Worm (Caenorhabditis elegans) whole organism, L4 larva: ENCODE data around the gene adbp-1.

Experiments
- D1046.2 ChIP-seq: fragments of 200-800 bp; sonication (Bioruptor generic); IDR thresholded peaks from 2 replicates; pipeline ENCODE4 v1.3.6; 2022; ENCODE audit warnings: missing genetic modification characterization, missing compliant biosample characterization
- F10B5.3 ChIP-seq: sonication (generic microtip); optimal IDR thresholded peaks from 2 replicates; lab custom pipeline; 2016; ENCODE audit warnings: mild to moderate bottlenecking, missing genetic modification characterization, missing compliant biosample characterization
- R02D3.7 ChIP-seq: fragments of 150-350 bp; sonication (generic microtip); optimal IDR thresholded peaks from 3 replicates; lab custom pipeline; 2014; ENCODE audit warnings: missing biosample characterization, missing genetic modification characterization
- Y48G9A.11 ChIP-seq: fragments of 200-800 bp; sonication (Bioruptor generic); IDR thresholded peaks from 2 replicates; pipeline ENCODE4 v1.3.6; 2022; ENCODE audit warnings: missing genetic modification reagents, missing genetic modification characterization, missing compliant biosample characterization
- Y5F2A.4 ChIP-seq: fragments of 200-800 bp; sonication (Bioruptor generic); optimal IDR thresholded peaks from 2 replicates; lab custom pipeline; 2018; ENCODE audit warnings: mild to moderate bottlenecking, missing genetic modification characterization, missing compliant biosample characterization
- Y75B8A.6 ChIP-seq: fragments of 200-800 bp; sonication (Bioruptor generic); IDR thresholded peaks from 2 replicates; pipeline ENCODE4 v1.3.6; 2022; ENCODE audit warnings: missing genetic modification reagents, missing genetic modification characterization, missing compliant biosample characterization
- aha-1 ChIP-seq: fragments of 150-350 bp; peaks from one replicate; lab custom pipeline; 2014; ENCODE audit warnings: missing biosample characterization, missing genetic modification characterization
- attf-4 ChIP-seq: sonication (generic microtip); optimal IDR thresholded peaks from 3 replicates; lab custom pipeline; 2017; ENCODE audit warnings: missing biosample characterization, missing genetic modification characterization
- ceh-20 ChIP-seq: fragments of 200-800 bp; sonication (Bioruptor generic); IDR thresholded peaks from 2 replicates; pipeline ENCODE4 v1.3.6; 2022; ENCODE audit warnings: missing genetic modification reagents, missing genetic modification characterization, missing compliant biosample characterization
- ceh-44 ChIP-seq: fragments of 200-800 bp; sonication (Bioruptor generic); IDR thresholded peaks from 2 replicates; pipeline ENCODE4 v1.3.6; 2022; ENCODE audit warnings: missing genetic modification reagents, missing genetic modification characterization, missing compliant biosample characterization
- ceh-62 ChIP-seq: sonication (generic microtip); optimal IDR thresholded peaks from 2 replicates; lab custom pipeline; 2017; ENCODE audit warnings: missing biosample characterization, missing genetic modification characterization
- ceh-82 ChIP-seq: sonication (generic microtip); optimal IDR thresholded peaks from 2 replicates; lab custom pipeline; 2017; ENCODE audit warnings: missing biosample characterization, missing genetic modification characterization
- daf-16 ChIP-seq, 3 experiments: sonication (generic microtip); optimal IDR thresholded peaks; 2 replicates each; lab custom pipeline; 2016 to 2017; ENCODE audit warnings: missing genetic modification characterization in 3 of 3, missing genetic modification reagents in 3 of 3, mild to moderate bottlenecking in 2 of 3, missing compliant biosample characterization in 2 of 3, missing biosample characterization in 1 of 3, moderate library complexity in 1 of 3
- dmd-6 ChIP-seq: fragments of 200-800 bp; sonication (Bioruptor generic); IDR thresholded peaks from 2 replicates; pipeline ENCODE4 v1.3.6; 2022; ENCODE audit warnings: missing genetic modification reagents, missing genetic modification characterization, missing compliant biosample characterization
- egl-27 ChIP-seq: sonication (generic microtip); optimal IDR thresholded peaks from 3 replicates; lab custom pipeline; 2017; ENCODE audit warnings: missing biosample characterization, missing genetic modification reagents, missing genetic modification characterization
- hif-1 ChIP-seq, 2 experiments: sonication (generic microtip); optimal IDR thresholded peaks; 2 replicates each; lab custom pipeline; 2016 to 2017; ENCODE audit warnings: missing compliant biosample characterization in 2 of 2, missing genetic modification characterization in 2 of 2, missing genetic modification reagents in 2 of 2, missing genotype in 2 of 2, mild to moderate bottlenecking in 1 of 2
- hlh-11 ChIP-seq: fragments of 200-800 bp; sonication (Bioruptor generic); optimal IDR thresholded peaks from 2 replicates; lab custom pipeline; 2018; ENCODE audit warnings: mild to moderate bottlenecking, missing genetic modification characterization, missing compliant biosample characterization
- hlh-30 ChIP-seq: sonication (generic microtip); optimal IDR thresholded peaks from 2 replicates; lab custom pipeline; 2017; ENCODE audit warnings: antibody characterized with exemption, mild to moderate bottlenecking, missing genetic modification characterization, missing compliant biosample characterization; ENCODE audit not compliant: insufficient read depth
- hmg-1.1 ChIP-seq: fragments of 200-800 bp; sonication (Bioruptor generic); IDR thresholded peaks from 2 replicates; pipeline ENCODE4 v1.3.6; 2022; ENCODE audit warnings: missing genetic modification reagents, missing genetic modification characterization, missing compliant biosample characterization
- jun-1 ChIP-seq: fragments of 150-350 bp; optimal IDR thresholded peaks from 2 replicates; lab custom pipeline; 2014; ENCODE audit warnings: missing biosample characterization, missing genetic modification reagents, missing genetic modification characterization
- lin-13 ChIP-seq: fragments of 150-350 bp; optimal IDR thresholded peaks from 2 replicates; lab custom pipeline; 2014; ENCODE audit warnings: missing biosample characterization, missing genetic modification reagents, missing genetic modification characterization
- lin-29 ChIP-seq: fragments of 200-800 bp; sonication (Bioruptor generic); IDR thresholded peaks from 2 replicates; pipeline ENCODE4 v1.3.6; 2022; ENCODE audit warnings: missing genetic modification reagents, missing genetic modification characterization, missing compliant biosample characterization
- lin-38 ChIP-seq: fragments of 200-800 bp; sonication (Bioruptor generic); IDR thresholded peaks from 2 replicates; pipeline ENCODE4 v1.3.6; 2022; ENCODE audit warnings: missing genetic modification reagents, missing genetic modification characterization, missing compliant biosample characterization
- mdl-1 ChIP-seq, 2 experiments: fragments of 150-350 bp in 1 of 2; sonication (generic microtip) in 1 of 2; optimal IDR thresholded peaks; 2 replicates each; lab custom pipeline; 2014 to 2017; ENCODE audit warnings: missing biosample characterization in 2 of 2, missing genetic modification characterization in 2 of 2
- mes-2 ChIP-seq: sonication (generic microtip); optimal IDR thresholded peaks from 2 replicates; lab custom pipeline; 2016; ENCODE audit warnings: missing genotype, mild to moderate bottlenecking, missing genetic modification characterization, missing compliant biosample characterization; ENCODE audit not compliant: poor library complexity, severe bottlenecking
- nhr-10 ChIP-seq: fragments of 150-350 bp; optimal IDR thresholded peaks from 2 replicates; lab custom pipeline; 2014; ENCODE audit warnings: missing biosample characterization, missing genetic modification characterization
- nhr-237 ChIP-seq: sonication (generic microtip); optimal IDR thresholded peaks from 2 replicates; lab custom pipeline; 2017; ENCODE audit warnings: missing biosample characterization, missing genetic modification characterization
- nhr-25 ChIP-seq: sonication (generic microtip); optimal IDR thresholded peaks from 2 replicates; lab custom pipeline; 2017; ENCODE audit warnings: missing genetic modification characterization, mild to moderate bottlenecking, missing compliant biosample characterization, antibody characterized with exemption, moderate library complexity, borderline replicate concordance; ENCODE audit not compliant: insufficient read depth
- nhr-42 ChIP-seq: fragments of 200-800 bp; sonication (Bioruptor generic); IDR thresholded peaks from 2 replicates; pipeline ENCODE4 v1.3.6; 2022; ENCODE audit warnings: missing genetic modification characterization, missing compliant biosample characterization
- nhr-48 ChIP-seq: sonication (generic microtip); optimal IDR thresholded peaks from 2 replicates; lab custom pipeline; 2016; ENCODE audit warnings: mild to moderate bottlenecking, missing genetic modification characterization, missing compliant biosample characterization
- nhr-77 ChIP-seq: fragments of 150-350 bp; optimal IDR thresholded peaks from 2 replicates; lab custom pipeline; 2014; ENCODE audit warnings: missing biosample characterization, missing genetic modification characterization
- php-3 ChIP-seq: fragments of 200-800 bp; sonication (Bioruptor generic); IDR thresholded peaks from 2 replicates; pipeline ENCODE4 v1.3.6; 2022; ENCODE audit warnings: missing genetic modification reagents, missing genetic modification characterization, missing compliant biosample characterization
- pqm-1 ChIP-seq: sonication (generic microtip); optimal IDR thresholded peaks from 2 replicates; lab custom pipeline; 2017; ENCODE audit warnings: missing biosample characterization, missing genetic modification characterization
- snpc-4 ChIP-seq: fragments of 150-350 bp; optimal IDR thresholded peaks from 2 replicates; lab custom pipeline; 2014; ENCODE audit warnings: missing biosample characterization, missing genetic modification characterization
- spr-1 ChIP-seq: sonication (generic microtip); optimal IDR thresholded peaks from 2 replicates; lab custom pipeline; 2016; ENCODE audit warnings: mild to moderate bottlenecking, missing genetic modification characterization, missing compliant biosample characterization
- tag-97 ChIP-seq: fragments of 200-800 bp; sonication (Bioruptor generic); IDR thresholded peaks from 2 replicates; pipeline ENCODE4 v1.3.6; 2022; ENCODE audit warnings: missing genetic modification characterization, missing compliant biosample characterization
- tra-1 ChIP-seq: fragments of 200-800 bp; sonication (Bioruptor generic); IDR thresholded peaks from 2 replicates; pipeline ENCODE4 v1.3.6; 2022; ENCODE audit warnings: missing genetic modification reagents, missing genetic modification characterization, missing compliant biosample characterization
- unc-39 ChIP-seq: sonication (generic microtip); optimal IDR thresholded peaks from 2 replicates; lab custom pipeline; 2017; ENCODE audit warnings: missing biosample characterization, missing genetic modification characterization
- zag-1 ChIP-seq: fragments of 150-350 bp; optimal IDR thresholded peaks from 2 replicates; lab custom pipeline; 2014; ENCODE audit warnings: missing biosample characterization, missing genetic modification characterization
- ztf-11 ChIP-seq: fragments of 150-350 bp; optimal IDR thresholded peaks from 2 replicates; lab custom pipeline; 2014; ENCODE audit warnings: missing biosample characterization, missing genetic modification characterization

adbp-1 gene

DNA sequence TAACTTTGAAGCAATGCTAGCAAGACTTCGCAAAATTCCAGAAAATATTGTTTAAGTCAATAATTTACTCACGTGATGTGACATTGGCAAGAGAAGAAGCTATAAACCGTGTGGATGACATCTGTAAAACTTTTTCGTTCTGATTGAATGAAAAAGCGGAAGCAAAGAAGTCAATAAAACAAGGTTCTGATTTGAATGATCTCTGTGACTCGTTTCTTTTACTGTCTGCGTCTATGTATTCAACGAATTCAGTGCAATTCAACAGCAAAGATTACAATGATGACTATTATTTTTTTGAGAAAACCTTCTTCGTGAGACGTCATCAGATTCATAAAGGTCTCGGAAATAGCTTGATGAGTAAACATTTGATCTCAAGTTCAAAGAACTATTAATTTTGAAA is 48.9 kb downstream of the adbp-1 start, which contains the start of gene hacl-1 (continued):
- TF ChIP-seq zag-1 (tag; lab: Kevin White, UChicago): no peak
- TF ChIP-seq lin-13 (GFP tag; lab: Kevin White, UChicago): peak; percentile 15
- peak; percentile 34 for TF ChIP-seq mes-2 (tag; lab: Kevin White, UChicago)
- TF ChIP-seq Y75B8A.6: no peak
- peak; percentile 57 for TF ChIP-seq hlh-11 (tag; lab: Kevin White, UChicago)
- no peak for TF ChIP-seq ceh-62 (tag; lab: Kevin White, UChicago)
- no peak for TF ChIP-seq ztf-11 (tag; lab: Kevin White, UChicago)
- no peak for TF ChIP-seq ceh-44 (GFP tag; lab: Robert Waterston, UW)
- no peak for TF ChIP-seq unc-39 (tag; lab: Kevin White, UChicago)
- no peak for TF ChIP-seq tra-1 (GFP tag; lab: Robert Waterston, UW)
- no peak for TF ChIP-seq R02D3.7 (tag; lab: Kevin White, UChicago)
- TF ChIP-seq nhr-10 (tag; lab: Kevin White, UChicago): no peak
- no peak for TF ChIP-seq egl-27
- no peak for TF ChIP-seq nhr-42 (GFP tag; lab: Robert Waterston, UW)
- peak; percentile 59 for TF ChIP-seq aha-1 (tag; lab: Kevin White, UChicago)
- TF ChIP-seq snpc-4 (tag; lab: Kevin White, UChicago): no peak
- no peak for TF ChIP-seq nhr-237 (tag; lab: Kevin White, UChicago)
- no peak for TF ChIP-seq attf-4 (tag; lab: Kevin White, UChicago)
- TF ChIP-seq ceh-20 (GFP tag; lab: Robert Waterston, UW): no peak
- TF ChIP-seq ceh-82 (tag; lab: Kevin White, UChicago): no peak
- no peak for TF ChIP-seq lin-29
- no peak for TF ChIP-seq php-3
- TF ChIP-seq hmg-1.1: 0 out of 2 replicates have a peak, but pooled peaks have one; percentile 7
- no peak for TF ChIP-seq daf-16 (GFP tag; optimal IDR thresholded peaks at IDR 0.05; lab: Kevin White, UChicago)
- TF ChIP-seq daf-16 (tag; optimal IDR thresholded peaks at IDR 0.05; lab: Kevin White, UChicago): peak; percentile 19
- no peak for TF ChIP-seq Y5F2A.4
- TF ChIP-seq hif-1 (tag; optimal IDR thresholded peaks at IDR 0.05; lab: Kevin White, UChicago): no peak
- no peak for TF ChIP-seq pqm-1 (tag; lab: Kevin White, UChicago)
- peak; percentile 48 for TF ChIP-seq nhr-48 (tag; lab: Kevin White, UChicago)
- TF ChIP-seq Y48G9A.11: no peak
- TF ChIP-seq hlh-30 (tag; lab: Kevin White, UChicago): peak; percentile 43
- peak; percentile 64 for TF ChIP-seq dmd-6 (GFP tag; lab: Robert Waterston, UW)
- TF ChIP-seq lin-38 (GFP tag; lab: Robert Waterston, UW): no peak
- TF ChIP-seq F10B5.3 (tag; lab: Kevin White, UChicago): no peak
- TF ChIP-seq nhr-77 (tag; lab: Kevin White, UChicago): peak; percentile 9
- TF ChIP-seq tag-97: no peak
- no peak for TF ChIP-seq spr-1 (tag; lab: Kevin White, UChicago)
- peak; percentile 35 for TF ChIP-seq jun-1 (tag; lab: Kevin White, UChicago)
- no peak for TF ChIP-seq D1046.2 (GFP tag; lab: Robert Waterston, UW)
- TF ChIP-seq nhr-25: peak; percentile 1
- TF ChIP-seq mdl-1 (tag; optimal IDR thresholded peaks at IDR 0.05; lab: Kevin White, UChicago): no peak
- TF ChIP-seq, all 104 proteins: peak for 18
